Worm (Caenorhabditis elegans) whole organism, young adult: ENCODE measurements around the gene lips-11.

Experiments
- F22D6.2 ChIP-seq: sonication (generic microtip); optimal IDR thresholded peaks from 2 replicates; lab custom pipeline; 2016; ENCODE audit warnings: mild to moderate bottlenecking, missing genetic modification characterization, missing compliant biosample characterization
- F33H1.4 ChIP-seq: fragments of 200-800 bp; sonication (Bioruptor generic); IDR thresholded peaks from 2 replicates; pipeline ENCODE4 v1.3.6; 2022; ENCODE audit warnings: missing genetic modification reagents, missing genetic modification characterization, missing compliant biosample characterization
- Y95B8A.8 ChIP-seq: fragments of 200-800 bp; sonication (Bioruptor generic); IDR thresholded peaks from 2 replicates; pipeline ENCODE4 v1.3.6; 2022; ENCODE audit warnings: missing genetic modification reagents, missing genetic modification characterization, missing compliant biosample characterization
- aptf-2 ChIP-seq: fragments of 200-800 bp; sonication (Bioruptor generic); conservative IDR thresholded peaks from 2 replicates; pipeline ENCODE4 v1.3.6; 2022; ENCODE audit warnings: missing genetic modification reagents, missing genetic modification characterization, missing compliant biosample characterization
- aptf-3 ChIP-seq: fragments of 200-800 bp; sonication (Bioruptor generic); IDR thresholded peaks from 2 replicates; pipeline ENCODE4 v1.3.6; 2022; ENCODE audit warnings: missing genetic modification characterization, missing compliant biosample characterization
- atf-7 ChIP-seq: sonication (generic microtip); optimal IDR thresholded peaks from 2 replicates; lab custom pipeline; 2017; ENCODE audit warnings: mild to moderate bottlenecking, missing genetic modification characterization, missing compliant biosample characterization
- cebp-1 ChIP-seq, 2 experiments: fragments of 200-800 bp in 1 of 2; sonication (Bioruptor generic) in 1 of 2; sonication (generic microtip) in 1 of 2; IDR thresholded peaks in 1 of 2; optimal IDR thresholded peaks in 1 of 2; 2 replicates each; pipeline versions ENCODE4 v1.3.6 to Lab custom; 2017 to 2022; ENCODE audit warnings: missing compliant biosample characterization in 2 of 2, missing genetic modification characterization in 2 of 2, mild to moderate bottlenecking in 1 of 2, missing genetic modification reagents in 1 of 2, moderate library complexity in 1 of 2
- ceh-40 ChIP-seq: fragments of 200-800 bp; sonication (Bioruptor generic); IDR thresholded peaks from 2 replicates; pipeline ENCODE4 v1.3.6; 2022; ENCODE audit warnings: missing genetic modification characterization, missing compliant biosample characterization
- ceh-58 ChIP-seq: fragments of 200-800 bp; sonication (Bioruptor generic); IDR thresholded peaks from 2 replicates; pipeline ENCODE4 v1.3.6; 2022; ENCODE audit warnings: missing genetic modification characterization, missing compliant biosample characterization
- ceh-79 ChIP-seq: sonication (generic microtip); optimal IDR thresholded peaks from 2 replicates; lab custom pipeline; 2017; ENCODE audit warnings: mild to moderate bottlenecking, missing genetic modification characterization, missing compliant biosample characterization
- dox-1 ChIP-seq: fragments of 200-800 bp; sonication (Bioruptor generic); IDR thresholded peaks from 2 replicates; pipeline ENCODE4 v1.3.6; 2022; ENCODE audit warnings: missing genetic modification reagents, missing genetic modification characterization, missing compliant biosample characterization
- egrh-3 ChIP-seq: fragments of 200-800 bp; sonication (Bioruptor generic); IDR thresholded peaks from 2 replicates; pipeline ENCODE4 v1.3.6; 2022; ENCODE audit warnings: missing genetic modification reagents, missing genetic modification characterization, missing compliant biosample characterization
- ets-4 ChIP-seq: fragments of 200-800 bp; sonication (Bioruptor generic); optimal IDR thresholded peaks from 2 replicates; lab custom pipeline; 2018; ENCODE audit warnings: mild to moderate bottlenecking, missing genetic modification characterization, missing compliant biosample characterization
- hmg-20 ChIP-seq: fragments of 200-800 bp; sonication (Bioruptor generic); IDR thresholded peaks from 2 replicates; pipeline ENCODE4 v1.3.6; 2022; ENCODE audit warnings: missing genetic modification reagents, missing genetic modification characterization, missing compliant biosample characterization
- lin-26 ChIP-seq: fragments of 200-800 bp; sonication (Bioruptor generic); IDR thresholded peaks from 2 replicates; pipeline ENCODE4 v1.3.6; 2022; ENCODE audit warnings: missing genetic modification reagents, missing genetic modification characterization, missing compliant biosample characterization
- lsl-1 ChIP-seq: fragments of 200-800 bp; sonication (Bioruptor generic); optimal IDR thresholded peaks from 2 replicates; lab custom pipeline; 2018; ENCODE audit warnings: mild to moderate bottlenecking, missing genetic modification characterization, moderate library complexity, missing compliant biosample characterization
- madf-10 ChIP-seq: sonication (generic microtip); optimal IDR thresholded peaks from 2 replicates; lab custom pipeline; 2016; ENCODE audit warnings: mild to moderate bottlenecking, missing genetic modification characterization, missing compliant biosample characterization
- madf-3 ChIP-seq: fragments of 200-800 bp; sonication (Bioruptor generic); IDR thresholded peaks from 2 replicates; pipeline ENCODE4 v1.3.6; 2022; ENCODE audit warnings: missing genetic modification reagents, missing genetic modification characterization, missing compliant biosample characterization
- mcd-1 ChIP-seq: fragments of 200-800 bp; sonication (Bioruptor generic); IDR thresholded peaks from 2 replicates; pipeline ENCODE4 v1.3.6; 2022; ENCODE audit warnings: missing genetic modification reagents, missing genetic modification characterization, missing compliant biosample characterization
- mxl-1 ChIP-seq: sonication (generic microtip); optimal IDR thresholded peaks from 2 replicates; lab custom pipeline; 2016; ENCODE audit warnings: missing genetic modification characterization, missing compliant biosample characterization
- nhr-27 ChIP-seq: fragments of 200-800 bp; sonication (Bioruptor generic); optimal IDR thresholded peaks from 2 replicates; lab custom pipeline; 2018; ENCODE audit warnings: mild to moderate bottlenecking, missing genetic modification characterization, moderate library complexity, missing compliant biosample characterization
- nhr-80 ChIP-seq: sonication (generic microtip); optimal IDR thresholded peaks from 2 replicates; lab custom pipeline; 2016; ENCODE audit warnings: missing genetic modification characterization, missing compliant biosample characterization
- pha-4 ChIP-seq: fragments of 150-350 bp; sonication (generic microtip); optimal IDR thresholded peaks from 2 replicates; lab custom pipeline; 2014; ENCODE audit warnings: missing biosample characterization, missing genetic modification reagents, missing genetic modification characterization
- rpc-1 ChIP-seq, 2 experiments: fragments of 150-350 bp in 1 of 2; sonication (generic microtip) in 1 of 2; optimal IDR thresholded peaks; 2 replicates each; lab custom pipeline; 2014 to 2018; ENCODE audit warnings: missing biosample characterization in 1 of 2, missing genetic modification characterization in 1 of 2, missing genetic modification reagents in 1 of 2, missing genotype in 1 of 2
- snpc-4 ChIP-seq, 5 experiments: fragments of 150-350 bp in 1 of 5; sonication (generic microtip) in 4 of 5; optimal IDR thresholded peaks; 2 replicates each; lab custom pipeline; 2014 to 2018; ENCODE audit warnings: missing genetic modification characterization in 5 of 5, missing biosample characterization in 3 of 5, antibody characterized with exemption in 2 of 5, mild to moderate bottlenecking in 2 of 5, missing compliant biosample characterization in 2 of 5, missing genotype in 2 of 5, moderate library complexity in 2 of 5, missing genetic modification reagents in 1 of 5
- tbp1 ChIP-seq: fragments of 200-800 bp; sonication (Bioruptor generic); optimal IDR thresholded peaks from 2 replicates; lab custom pipeline; 2018; ENCODE audit warnings: mild to moderate bottlenecking, missing genetic modification characterization, missing compliant biosample characterization
- tbx-9 ChIP-seq: sonication (generic microtip); optimal IDR thresholded peaks from 2 replicates; lab custom pipeline; 2016; ENCODE audit warnings: borderline replicate concordance, missing genetic modification characterization, inconsistent platforms, missing compliant biosample characterization
- unc-62 ChIP-seq: fragments of 150-350 bp; optimal IDR thresholded peaks from 2 replicates; lab custom pipeline; 2014; ENCODE audit warnings: missing biosample characterization, missing genetic modification reagents, missing genetic modification characterization
- zfh-2 ChIP-seq: fragments of 200-800 bp; sonication (Bioruptor generic); conservative IDR thresholded peaks from 2 replicates; pipeline ENCODE4 v1.3.6; 2022; ENCODE audit warnings: missing genetic modification reagents, missing genetic modification characterization, missing compliant biosample characterization
- ztf-18 ChIP-seq: sonication (generic microtip); optimal IDR thresholded peaks from 2 replicates; lab custom pipeline; 2016; ENCODE audit warnings: missing genotype, mild to moderate bottlenecking, missing genetic modification characterization, missing compliant biosample characterization
- ztf-22 ChIP-seq: fragments of 200-800 bp; sonication (Bioruptor generic); optimal IDR thresholded peaks from 2 replicates; lab custom pipeline; 2018; ENCODE audit warnings: mild to moderate bottlenecking, missing genetic modification characterization, moderate library complexity, missing compliant biosample characterization
- ztf-25 ChIP-seq: fragments of 200-800 bp; sonication (Bioruptor generic); IDR thresholded peaks from 2 replicates; pipeline ENCODE4 v1.3.6; 2022; ENCODE audit warnings: missing genetic modification reagents, missing genetic modification characterization, missing compliant biosample characterization
- ztf-3 ChIP-seq: fragments of 200-800 bp; sonication (Bioruptor generic); optimal IDR thresholded peaks from 2 replicates; lab custom pipeline; 2018; ENCODE audit warnings: mild to moderate bottlenecking, missing genetic modification characterization, missing compliant biosample characterization

The lips-11 gene

ce11 chrII:1105291-1105690 is 5.5 kb downstream of the lips-11 start:
- TF ChIP-seq madf-10 = no peak
- peak; percentile 95 for TF ChIP-seq zfh-2 (GFP tag; lab: Robert Waterston, UW)
- TF ChIP-seq ceh-79 (tag; lab: Kevin White, UChicago) = no peak
- peak; percentile 53; the same call in 1 of the 2 replicates for TF ChIP-seq mcd-1 (GFP tag; lab: Robert Waterston, UW)
- TF ChIP-seq egrh-3 = peak; percentile 99
- TF ChIP-seq cebp-1 (GFP tag; IDR thresholded peaks at IDR 0.05; lab: Robert Waterston, UW) = no peak
- TF ChIP-seq cebp-1 (tag; optimal IDR thresholded peaks at IDR 0.05; lab: Kevin White, UChicago) = no peak
- TF ChIP-seq mxl-1 (tag; lab: Kevin White, UChicago) = no peak

DNA sequence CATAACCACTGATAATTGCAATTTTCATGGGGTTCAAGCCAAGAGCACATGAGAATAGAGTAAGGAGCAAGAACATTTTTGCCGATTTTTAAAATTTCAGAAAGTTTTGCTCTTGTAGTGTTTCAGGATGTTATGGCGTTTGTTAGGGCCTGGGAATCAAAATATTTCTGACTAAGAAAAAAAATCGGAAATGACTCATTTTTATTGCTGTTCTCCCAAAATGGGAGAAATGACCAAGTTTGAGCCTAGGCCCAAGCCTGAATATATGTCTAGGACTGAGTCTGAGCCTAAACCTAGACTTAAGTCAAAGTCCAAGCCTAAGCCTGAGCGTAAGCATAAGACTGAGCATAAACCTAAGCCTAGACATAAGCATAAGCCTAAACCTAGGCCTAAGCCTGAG is 6.4 kb downstream of the lips-11 start, which contains the start of gene T13B5.9:
T13B5.9 (minus strand) TSS at position 101 of the 400 bp plus-strand sequence.
- TF ChIP-seq tbp1 (GFP tag; lab: Kevin White, UChicago) = no peak
- no peak for TF ChIP-seq tbx-9 (tag; lab: Kevin White, UChicago)
- TF ChIP-seq aptf-3 = no peak
- TF ChIP-seq aptf-2 (GFP tag; lab: Robert Waterston, UW) = no peak
- no peak for TF ChIP-seq F22D6.2 (tag; lab: Kevin White, UChicago)
- no peak for TF ChIP-seq lin-26
- no peak for TF ChIP-seq Y95B8A.8 (GFP tag; lab: Robert Waterston, UW)
- no peak for TF ChIP-seq nhr-27

ce11 chrII:1103484-1104100 is 7.2 kb downstream of the lips-11 start:
- peak; percentile 13 for TF ChIP-seq rpc-1 (optimal IDR thresholded peaks at IDR 0.05; lab: Kevin White, UChicago)
- TF ChIP-seq rpc-1 (tag; optimal IDR thresholded peaks at IDR 0.05; lab: Kevin White, UChicago) = peak; percentile 57
- peak; percentile 69 for TF ChIP-seq atf-7 (tag; lab: Kevin White, UChicago)
- TF ChIP-seq ceh-58 (GFP tag; lab: Robert Waterston, UW) = no peak
- no peak for TF ChIP-seq ztf-3
- peak; percentile 96 for TF ChIP-seq nhr-80 (tag; lab: Kevin White, UChicago)
- TF ChIP-seq ztf-18 = no peak
- TF ChIP-seq unc-62 (GFP tag; lab: Kevin White, UChicago) = peak; percentile 55
- TF ChIP-seq F33H1.4 (GFP tag; lab: Robert Waterston, UW) = no peak
- TF ChIP-seq ets-4 (GFP tag; lab: Kevin White, UChicago) = peak; percentile 83
- TF ChIP-seq tbp1 (GFP tag; lab: Kevin White, UChicago) = peak; percentile 65
- no peak for TF ChIP-seq ceh-40 (GFP tag; lab: Robert Waterston, UW)
- TF ChIP-seq hmg-20 (GFP tag; lab: Robert Waterston, UW) = no peak
- no peak for TF ChIP-seq lsl-1 (GFP tag; lab: Kevin White, UChicago)
- peak; percentile 27; the same call in 1 of the 2 replicates for TF ChIP-seq cebp-1 (GFP tag; IDR thresholded peaks at IDR 0.05; lab: Robert Waterston, UW)
- TF ChIP-seq cebp-1 (tag; optimal IDR thresholded peaks at IDR 0.05; lab: Kevin White, UChicago) = no peak
- TF ChIP-seq ztf-22 = peak; percentile 65
- no peak for TF ChIP-seq snpc-4 (GFP tag; optimal IDR thresholded peaks at IDR 0.05; lab: Kevin White, UChicago)
- no peak for TF ChIP-seq snpc-4 (tag; optimal IDR thresholded peaks at IDR 0.05; lab: Kevin White, UChicago)
- TF ChIP-seq pha-4 (tag; lab: Kevin White, UChicago) = peak; percentile 68
- TF ChIP-seq dox-1 (GFP tag; lab: Robert Waterston, UW) = peak; percentile 54; the same call in 1 of the 2 replicates
- TF ChIP-seq mcd-1 (GFP tag; lab: Robert Waterston, UW) = no peak
- TF ChIP-seq madf-3 (GFP tag; lab: Robert Waterston, UW) = no peak

- TF ChIP-seq rpc-1 (optimal IDR thresholded peaks at IDR 0.05; lab: Kevin White, UChicago) = peak; percentile 12
- peak; percentile 55 for TF ChIP-seq rpc-1 (tag; optimal IDR thresholded peaks at IDR 0.05; lab: Kevin White, UChicago)
- TF ChIP-seq ztf-25 (GFP tag; lab: Robert Waterston, UW) = no peak
- peak; percentile 66 for TF ChIP-seq tbp1 (GFP tag; lab: Kevin White, UChicago)
- no peak for TF ChIP-seq F33H1.4 (GFP tag; lab: Robert Waterston, UW)
Observed at ce11 chrII:1102209-1102608, 8.6 kb downstream of the lips-11 start.
